Worm (Caenorhabditis elegans) whole organism, L4 larva: Measurements from ENCODE around the gene ints-7.

Source experiments
- F10B5.3 ChIP-seq: sonication (generic microtip); optimal IDR thresholded peaks from 2 replicates; lab custom pipeline; 2016; ENCODE audit warnings: mild to moderate bottlenecking, missing genetic modification characterization, missing compliant biosample characterization
- F49E8.2 ChIP-seq: sonication (generic microtip); optimal IDR thresholded peaks from 2 replicates; lab custom pipeline; 2016; ENCODE audit warnings: missing compliant biosample characterization, mild to moderate bottlenecking, missing genetic modification characterization, borderline replicate concordance
- T20F7.1 ChIP-seq: fragments of 200-800 bp; sonication (Bioruptor generic); optimal IDR thresholded peaks from 2 replicates; lab custom pipeline; 2018; ENCODE audit warnings: mild to moderate bottlenecking, missing genetic modification characterization, missing compliant biosample characterization
- Y105C5A.15 ChIP-seq: fragments of 200-800 bp; sonication (Bioruptor generic); IDR thresholded peaks from 2 replicates; pipeline ENCODE4 v1.3.6; 2022; ENCODE audit warnings: missing genetic modification characterization, missing compliant biosample characterization
- Y48G9A.11 ChIP-seq: fragments of 200-800 bp; sonication (Bioruptor generic); IDR thresholded peaks from 2 replicates; pipeline ENCODE4 v1.3.6; 2022; ENCODE audit warnings: missing genetic modification reagents, missing genetic modification characterization, missing compliant biosample characterization
- aha-1 ChIP-seq: fragments of 150-350 bp; peaks from one replicate; lab custom pipeline; 2014; ENCODE audit warnings: missing biosample characterization, missing genetic modification characterization
- ama-1 ChIP-seq: fragments of 150-350 bp; optimal IDR thresholded peaks from 2 replicates; lab custom pipeline; 2014; ENCODE audit warnings: inconsistent platforms, mixed read lengths
- ceh-20 ChIP-seq: fragments of 200-800 bp; sonication (Bioruptor generic); IDR thresholded peaks from 2 replicates; pipeline ENCODE4 v1.3.6; 2022; ENCODE audit warnings: missing genetic modification reagents, missing genetic modification characterization, missing compliant biosample characterization
- ceh-44 ChIP-seq: fragments of 200-800 bp; sonication (Bioruptor generic); IDR thresholded peaks from 2 replicates; pipeline ENCODE4 v1.3.6; 2022; ENCODE audit warnings: missing genetic modification reagents, missing genetic modification characterization, missing compliant biosample characterization
- ces-1 ChIP-seq: fragments of 150-350 bp; sonication (generic microtip); optimal IDR thresholded peaks from 4 replicates; lab custom pipeline; 2014; ENCODE audit warnings: missing biosample characterization, missing genetic modification reagents, missing genetic modification characterization
- daf-12 ChIP-seq: fragments of 150-350 bp; optimal IDR thresholded peaks from 2 replicates; lab custom pipeline; 2014; ENCODE audit warnings: missing biosample characterization, missing genetic modification reagents, missing genetic modification characterization
- daf-16 ChIP-seq, 3 experiments: sonication (generic microtip); optimal IDR thresholded peaks; 2 replicates each; lab custom pipeline; 2016 to 2017; ENCODE audit warnings: missing genetic modification characterization in 3 of 3, missing genetic modification reagents in 3 of 3, mild to moderate bottlenecking in 2 of 3, missing compliant biosample characterization in 2 of 3, missing biosample characterization in 1 of 3, moderate library complexity in 1 of 3
- daf-8 ChIP-seq: fragments of 200-800 bp; sonication (Bioruptor generic); IDR thresholded peaks from 2 replicates; pipeline ENCODE4 v1.3.6; 2022; ENCODE audit warnings: missing genetic modification characterization, missing compliant biosample characterization
- dmd-8 ChIP-seq: fragments of 200-800 bp; sonication (Bioruptor generic); IDR thresholded peaks from 2 replicates; pipeline ENCODE4 v1.3.6; 2022; ENCODE audit warnings: missing genetic modification characterization, missing compliant biosample characterization
- dpl-1 ChIP-seq: fragments of 150-350 bp; optimal IDR thresholded peaks from 2 replicates; lab custom pipeline; 2014; ENCODE audit warnings: missing biosample characterization, missing genetic modification reagents, missing genetic modification characterization
- dve-1 ChIP-seq: sonication (generic microtip); optimal IDR thresholded peaks from 2 replicates; lab custom pipeline; 2017; ENCODE audit warnings: antibody characterized with exemption, mild to moderate bottlenecking, missing genetic modification characterization, missing compliant biosample characterization; ENCODE audit not compliant: insufficient read depth
- egl-43 ChIP-seq: fragments of 200-800 bp; sonication (Bioruptor generic); IDR thresholded peaks from 2 replicates; pipeline ENCODE4 v1.3.6; 2022; ENCODE audit warnings: missing genetic modification reagents, missing genetic modification characterization, missing compliant biosample characterization
- fkh-10 ChIP-seq: fragments of 150-350 bp; optimal IDR thresholded peaks from 2 replicates; lab custom pipeline; 2014; ENCODE audit warnings: missing biosample characterization, missing genetic modification reagents, missing genetic modification characterization
- hlh-11 ChIP-seq: fragments of 200-800 bp; sonication (Bioruptor generic); optimal IDR thresholded peaks from 2 replicates; lab custom pipeline; 2018; ENCODE audit warnings: mild to moderate bottlenecking, missing genetic modification characterization, missing compliant biosample characterization
- hlh-30 ChIP-seq: sonication (generic microtip); optimal IDR thresholded peaks from 2 replicates; lab custom pipeline; 2017; ENCODE audit warnings: antibody characterized with exemption, mild to moderate bottlenecking, missing genetic modification characterization, missing compliant biosample characterization; ENCODE audit not compliant: insufficient read depth
- hmg-1.1 ChIP-seq: fragments of 200-800 bp; sonication (Bioruptor generic); IDR thresholded peaks from 2 replicates; pipeline ENCODE4 v1.3.6; 2022; ENCODE audit warnings: missing genetic modification reagents, missing genetic modification characterization, missing compliant biosample characterization
- lin-1 ChIP-seq: fragments of 200-800 bp; sonication (Bioruptor generic); IDR thresholded peaks from 2 replicates; pipeline ENCODE4 v1.3.6; 2022; ENCODE audit warnings: missing genetic modification reagents, missing genetic modification characterization, missing compliant biosample characterization
- lin-15B ChIP-seq: fragments of 150-350 bp; sonication (generic microtip); optimal IDR thresholded peaks from 3 replicates; lab custom pipeline; 2014; ENCODE audit warnings: missing biosample characterization, missing genetic modification characterization
- lin-38 ChIP-seq: fragments of 200-800 bp; sonication (Bioruptor generic); IDR thresholded peaks from 2 replicates; pipeline ENCODE4 v1.3.6; 2022; ENCODE audit warnings: missing genetic modification reagents, missing genetic modification characterization, missing compliant biosample characterization
- lsy-2 ChIP-seq, 2 experiments: fragments of 150-350 bp in 1 of 2; sonication (generic microtip) in 1 of 2; optimal IDR thresholded peaks; 2 replicates each; lab custom pipeline; 2014 to 2017; ENCODE audit warnings: missing biosample characterization in 2 of 2, missing genetic modification characterization in 2 of 2
- mdl-1 ChIP-seq, 2 experiments: fragments of 150-350 bp in 1 of 2; sonication (generic microtip) in 1 of 2; optimal IDR thresholded peaks; 2 replicates each; lab custom pipeline; 2014 to 2017; ENCODE audit warnings: missing biosample characterization in 2 of 2, missing genetic modification characterization in 2 of 2
- mdt-29 ChIP-seq: fragments of 200-800 bp; sonication (Bioruptor generic); IDR thresholded peaks from 2 replicates; pipeline ENCODE4 v1.3.6; 2022; ENCODE audit warnings: missing genetic modification reagents, missing genetic modification characterization, missing compliant biosample characterization
- mep-1 ChIP-seq: fragments of 150-350 bp; sonication (generic microtip); optimal IDR thresholded peaks from 3 replicates; lab custom pipeline; 2014; ENCODE audit warnings: missing biosample characterization, missing genetic modification characterization
- mes-2 ChIP-seq: sonication (generic microtip); optimal IDR thresholded peaks from 2 replicates; lab custom pipeline; 2016; ENCODE audit warnings: missing genotype, mild to moderate bottlenecking, missing genetic modification characterization, missing compliant biosample characterization; ENCODE audit not compliant: poor library complexity, severe bottlenecking
- mxl-3 ChIP-seq: fragments of 200-800 bp; sonication (Bioruptor generic); optimal IDR thresholded peaks from 2 replicates; lab custom pipeline; 2018; ENCODE audit warnings: mild to moderate bottlenecking, missing genetic modification characterization, missing compliant biosample characterization
- nhr-10 ChIP-seq: fragments of 150-350 bp; optimal IDR thresholded peaks from 2 replicates; lab custom pipeline; 2014; ENCODE audit warnings: missing biosample characterization, missing genetic modification characterization
- nhr-25 ChIP-seq: sonication (generic microtip); optimal IDR thresholded peaks from 2 replicates; lab custom pipeline; 2017; ENCODE audit warnings: missing genetic modification characterization, mild to moderate bottlenecking, missing compliant biosample characterization, antibody characterized with exemption, moderate library complexity, borderline replicate concordance; ENCODE audit not compliant: insufficient read depth
- nhr-28 ChIP-seq: fragments of 150-350 bp; optimal IDR thresholded peaks from 2 replicates; lab custom pipeline; 2014; ENCODE audit warnings: missing biosample characterization, missing genetic modification characterization
- nhr-42 ChIP-seq: fragments of 200-800 bp; sonication (Bioruptor generic); IDR thresholded peaks from 2 replicates; pipeline ENCODE4 v1.3.6; 2022; ENCODE audit warnings: missing genetic modification characterization, missing compliant biosample characterization
- nhr-48 ChIP-seq: sonication (generic microtip); optimal IDR thresholded peaks from 2 replicates; lab custom pipeline; 2016; ENCODE audit warnings: mild to moderate bottlenecking, missing genetic modification characterization, missing compliant biosample characterization
- nhr-6 ChIP-seq: fragments of 150-350 bp; optimal IDR thresholded peaks from 2 replicates; lab custom pipeline; 2014; ENCODE audit warnings: missing biosample characterization, missing genetic modification characterization
- nhr-76 ChIP-seq: fragments of 150-350 bp; optimal IDR thresholded peaks from 2 replicates; lab custom pipeline; 2014; ENCODE audit warnings: missing biosample characterization, missing genetic modification characterization
- nhr-77 ChIP-seq: fragments of 150-350 bp; optimal IDR thresholded peaks from 2 replicates; lab custom pipeline; 2014; ENCODE audit warnings: missing biosample characterization, missing genetic modification characterization
- pha-4 ChIP-seq, 2 experiments: fragments of 150-350 bp in 1 of 2; fragments of 200-800 bp in 1 of 2; sonication (Bioruptor generic) in 1 of 2; IDR thresholded peaks in 1 of 2; optimal IDR thresholded peaks in 1 of 2; 2 replicates each; pipeline versions ENCODE4 v1.3.6 to Lab custom; 2014 to 2022; ENCODE audit warnings: missing genetic modification characterization in 2 of 2, missing genetic modification reagents in 2 of 2, missing biosample characterization in 1 of 2, missing compliant biosample characterization in 1 of 2
- pqm-1 ChIP-seq: sonication (generic microtip); optimal IDR thresholded peaks from 2 replicates; lab custom pipeline; 2017; ENCODE audit warnings: missing biosample characterization, missing genetic modification characterization
- saeg-2 ChIP-seq: fragments of 200-800 bp; sonication (Bioruptor generic); IDR thresholded peaks from 2 replicates; pipeline ENCODE4 v1.3.6; 2022; ENCODE audit warnings: missing genetic modification reagents, missing genetic modification characterization, missing compliant biosample characterization
- set-16 ChIP-seq: fragments of 200-800 bp; sonication (Bioruptor generic); IDR thresholded peaks from 2 replicates; pipeline ENCODE4 v1.3.6; 2022; ENCODE audit warnings: missing genetic modification reagents, missing genetic modification characterization, missing compliant biosample characterization
- tra-1 ChIP-seq: fragments of 200-800 bp; sonication (Bioruptor generic); IDR thresholded peaks from 2 replicates; pipeline ENCODE4 v1.3.6; 2022; ENCODE audit warnings: missing genetic modification reagents, missing genetic modification characterization, missing compliant biosample characterization
- unc-62 ChIP-seq, 3 experiments: fragments of 150-350 bp in 1 of 3; sonication (generic microtip); optimal IDR thresholded peaks in 2 of 3; peaks in 1 of 3; 1 replicate in 1 of 3; 2 replicates in 2 of 3; lab custom pipeline; 2014 to 2017; ENCODE audit warnings: missing biosample characterization in 3 of 3, missing genetic modification characterization in 3 of 3, missing genetic modification reagents in 3 of 3, missing genotype in 1 of 3
- zfp-2 ChIP-seq: sonication (generic microtip); optimal IDR thresholded peaks from 2 replicates; lab custom pipeline; 2016; ENCODE audit warnings: mild to moderate bottlenecking, missing genetic modification characterization, missing compliant biosample characterization

ints-7 gene

DNA sequence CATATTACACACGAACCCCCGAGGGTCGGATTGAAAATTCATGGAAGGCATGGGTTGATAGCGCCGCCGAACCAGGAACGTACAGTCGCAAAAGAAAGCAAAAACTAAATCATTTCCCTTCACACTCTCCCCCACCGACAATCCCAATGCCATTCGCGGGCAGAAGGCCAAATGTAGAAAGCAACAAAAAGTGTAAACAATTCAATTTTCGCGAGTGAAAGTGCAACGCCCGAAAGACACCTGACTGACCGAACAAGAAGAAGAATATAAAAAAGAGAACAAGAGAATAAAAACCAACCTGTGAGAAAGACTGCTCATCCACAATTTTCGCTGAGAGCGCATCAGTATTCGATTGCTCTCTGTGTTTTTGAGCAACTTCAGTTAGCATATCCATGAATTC is 35.1 kb downstream of the ints-7 start (continued):
- TF ChIP-seq set-16 (GFP tag; lab: Robert Waterston, UW) (no peak), nhr-25 (tag; lab: Kevin White, UChicago) (peak; percentile 88), nhr-76 (tag; lab: Kevin White, UChicago) (no peak), daf-8 (GFP tag; lab: Robert Waterston, UW) (no peak), egl-43 (GFP tag; lab: Robert Waterston, UW) (no peak), nhr-10 (tag; lab: Kevin White, UChicago) (peak; percentile 32), mxl-3 (GFP tag; lab: Kevin White, UChicago) (peak; percentile 21), fkh-10 (no peak), ceh-44 (GFP tag; lab: Robert Waterston, UW) (no peak), mdt-29 (GFP tag; lab: Robert Waterston, UW) (no peak), daf-16 (GFP tag; optimal IDR thresholded peaks at IDR 0.05; lab: Kevin White, UChicago) (no peak), daf-16 (tag; optimal IDR thresholded peaks at IDR 0.05; lab: Kevin White, UChicago) (peak; percentile 33), mdl-1 (tag; optimal IDR thresholded peaks at IDR 0.05; lab: Kevin White, UChicago) (peak in 1 of 2 experiments; percentile 40), nhr-42 (GFP tag; lab: Robert Waterston, UW) (no peak), zfp-2 (tag; lab: Kevin White, UChicago) (no peak), hlh-30 (tag; lab: Kevin White, UChicago) (peak; percentile 78)
- TF ChIP-seq, all 104 proteins: peak for 20

DNA sequence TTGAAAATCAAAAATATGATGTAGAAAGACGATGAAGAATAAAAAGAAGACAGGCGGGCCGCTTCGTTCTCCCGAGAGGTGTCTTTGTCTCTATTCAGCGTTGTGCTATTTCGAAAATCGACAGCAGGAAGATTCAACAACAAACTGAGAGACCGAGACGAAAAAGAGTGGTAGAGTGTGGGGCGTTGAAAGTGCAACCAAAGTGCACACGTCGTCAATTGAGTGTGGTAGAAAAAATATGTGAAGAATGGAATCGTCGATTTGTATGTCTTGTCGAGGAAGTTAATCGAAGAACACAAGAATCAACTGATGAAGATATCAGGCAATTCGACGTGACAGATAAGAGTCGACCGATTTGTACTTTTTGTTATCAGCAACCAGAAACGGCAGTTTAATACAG is 36.5 kb downstream of the ints-7 start:
- TF ChIP-seq dve-1: peak; percentile 68
- TF ChIP-seq dmd-8 (GFP tag; lab: Robert Waterston, UW): no peak
- TF ChIP-seq pqm-1 (tag; lab: Kevin White, UChicago): peak; percentile 87
- no peak for TF ChIP-seq daf-16 (GFP tag; optimal IDR thresholded peaks at IDR 0.05; lab: Kevin White, UChicago)
- peak; percentile 53 for TF ChIP-seq daf-16 (tag; optimal IDR thresholded peaks at IDR 0.05; lab: Kevin White, UChicago)
- TF ChIP-seq dpl-1: peak; percentile 29
- peak; percentile 67 for TF ChIP-seq hlh-30 (tag; lab: Kevin White, UChicago)
- TF ChIP-seq ama-1 (lab: Kevin White, UChicago): peak; percentile 72
- TF ChIP-seq mdl-1 (tag; optimal IDR thresholded peaks at IDR 0.05; lab: Kevin White, UChicago): peak in 1 of 2 experiments; percentile 73
- TF ChIP-seq F10B5.3 (tag; lab: Kevin White, UChicago): no peak
- TF ChIP-seq nhr-77 (tag; lab: Kevin White, UChicago): peak; percentile 45
- TF ChIP-seq lin-38 (GFP tag; lab: Robert Waterston, UW): peak; percentile 23; the same call in 1 of the 2 replicates
- TF ChIP-seq mep-1: peak; percentile 72
- peak; percentile 48 to 64 for TF ChIP-seq lsy-2 (tag; optimal IDR thresholded peaks at IDR 0.05; lab: Kevin White, UChicago)
- TF ChIP-seq saeg-2: no peak
- no peak for TF ChIP-seq pha-4 (GFP tag; IDR thresholded peaks at IDR 0.05; lab: Robert Waterston, UW)
- TF ChIP-seq pha-4 (tag; optimal IDR thresholded peaks at IDR 0.05; lab: Kevin White, UChicago): peak; percentile 57
- no peak for TF ChIP-seq F49E8.2 (tag; lab: Kevin White, UChicago)
- TF ChIP-seq hmg-1.1 (GFP tag; lab: Robert Waterston, UW): no peak
- TF ChIP-seq Y105C5A.15 (GFP tag; lab: Robert Waterston, UW): no peak
- no peak for TF ChIP-seq aha-1 (tag; lab: Kevin White, UChicago)
- no peak for TF ChIP-seq ces-1
- peak; percentile 22 for TF ChIP-seq daf-12 (tag; lab: Kevin White, UChicago)
- TF ChIP-seq nhr-28 (tag; lab: Kevin White, UChicago): peak; percentile 94
- peak; percentile 71 for TF ChIP-seq hlh-11 (tag; lab: Kevin White, UChicago)
- peak; percentile 29 for TF ChIP-seq mxl-3 (GFP tag; lab: Kevin White, UChicago)
- TF ChIP-seq nhr-25 (tag; lab: Kevin White, UChicago): peak; percentile 40
- no peak for TF ChIP-seq lin-15B
- peak; percentile 18; the same call in 1 of the 2 replicates for TF ChIP-seq lin-1
- peak; percentile 45 for TF ChIP-seq nhr-6 (tag; lab: Kevin White, UChicago)
- TF ChIP-seq nhr-48: peak; percentile 82
- no peak for TF ChIP-seq Y48G9A.11 (GFP tag; lab: Robert Waterston, UW)
- peak; percentile 55; the same call in 1 of the 2 replicates for TF ChIP-seq tra-1 (GFP tag; lab: Robert Waterston, UW)
- no peak for TF ChIP-seq ceh-20 (GFP tag; lab: Robert Waterston, UW)
- TF ChIP-seq nhr-10 (tag; lab: Kevin White, UChicago): peak; percentile 78
- TF ChIP-seq mes-2 (tag; lab: Kevin White, UChicago): peak; percentile 55
- TF ChIP-seq T20F7.1 (GFP tag; lab: Kevin White, UChicago): no peak
- peak in 1 of 2 experiments; percentile 57 for TF ChIP-seq unc-62 (GFP tag; optimal IDR thresholded peaks at IDR 0.05 in 1 of 2; lab: Kevin White, UChicago)
- peak; percentile 28 for TF ChIP-seq unc-62 (tag; optimal IDR thresholded peaks at IDR 0.05; lab: Kevin White, UChicago)
